Worm (Caenorhabditis elegans): Measurements from ENCODE around the gene R74.8.

DNA sequence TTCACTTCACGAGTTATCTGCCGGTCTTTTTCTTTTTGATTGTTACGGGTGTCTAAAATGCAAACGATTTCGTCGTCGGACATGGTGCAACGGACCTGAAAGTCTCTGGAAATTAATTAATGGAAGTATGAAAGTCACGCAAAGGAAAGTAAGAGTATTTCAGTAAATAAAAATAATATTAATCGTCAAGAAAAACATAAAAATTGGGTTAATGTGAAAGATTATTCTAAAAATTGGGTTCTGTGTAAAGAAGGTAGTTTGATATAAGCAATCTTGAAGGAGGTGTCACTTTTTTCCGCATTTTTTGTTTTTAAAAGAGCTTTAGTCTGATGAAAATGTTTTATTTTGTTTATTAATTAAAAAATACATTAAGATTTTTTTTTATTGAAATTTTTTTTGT lies 48.8 kb upstream of the R74.8 start, which contains the start of gene C16C10.9:
- TF ChIP-seq unc-39 (tag; optimal IDR thresholded peaks at IDR 0.05): no peak
- TF ChIP-seq lsy-2 (tag; optimal IDR thresholded peaks at IDR 0.05): no peak
- no peak for TF ChIP-seq elt-1 (tag; optimal IDR thresholded peaks at IDR 0.05; ENCODE audit: borderline replicate concordance, insufficient read depth)
- no peak for TF ChIP-seq nhr-12 (tag; optimal IDR thresholded peaks at IDR 0.05)
- no peak for TF ChIP-seq M03D4.4 (tag; optimal IDR thresholded peaks at IDR 0.05)
- TF ChIP-seq ztf-11 (tag; optimal IDR thresholded peaks at IDR 0.05): no peak
- no peak for TF ChIP-seq elt-3 (tag; optimal IDR thresholded peaks at IDR 0.05)
- TF ChIP-seq zip-8 (tag; optimal IDR thresholded peaks at IDR 0.05): no peak
- no peak for TF ChIP-seq mls-2 (tag; optimal IDR thresholded peaks at IDR 0.05)
- no peak for TF ChIP-seq ces-1 (GFP tag; optimal IDR thresholded peaks at IDR 0.05)
- TF ChIP-seq nhr-28 (tag; optimal IDR thresholded peaks at IDR 0.05): no peak
- no peak for TF ChIP-seq pha-4 (tag; optimal IDR thresholded peaks at IDR 0.05)
- no peak for TF ChIP-seq nhr-76 (tag; optimal IDR thresholded peaks at IDR 0.05)

Measured in whole organism, mixed stage, embryonic.